Fruit fly (Drosophila melanogaster): ENCODE measurements around the gene SelR.

SelR gene

DNA sequence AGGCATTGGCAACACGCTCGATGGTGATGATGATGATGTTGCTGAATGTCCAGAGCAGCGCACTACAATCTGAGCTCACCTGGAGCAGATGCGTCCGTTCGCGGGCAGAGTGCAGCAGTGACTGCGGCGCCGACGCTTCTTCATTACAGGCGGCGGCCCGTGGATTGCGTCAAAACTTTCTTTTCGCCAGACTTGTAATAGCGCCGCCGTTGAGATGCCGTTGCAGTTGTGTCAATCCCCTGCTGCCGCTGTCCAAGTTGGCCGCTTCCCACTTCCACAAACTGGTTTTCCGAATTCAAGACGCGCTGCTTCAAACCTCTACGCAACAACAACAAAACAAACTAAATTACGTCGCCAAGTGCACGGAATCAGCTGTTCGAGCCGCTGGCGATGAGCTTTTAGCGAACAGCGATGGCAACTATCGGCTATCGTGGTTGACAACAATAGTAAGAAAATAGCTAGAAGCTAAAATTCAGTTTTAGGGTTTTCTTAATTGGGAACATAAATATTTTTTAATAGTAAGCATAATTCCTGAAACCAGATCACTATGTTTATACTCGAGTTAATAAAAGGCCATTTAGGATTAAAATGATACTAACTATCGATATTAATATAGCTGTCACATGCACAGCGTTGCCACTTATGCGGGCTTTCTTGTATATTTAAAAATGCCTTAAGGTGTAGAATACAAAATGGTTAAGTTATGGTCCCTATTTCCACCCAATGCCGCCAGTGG, 13.6 kb upstream of the SelR start, which contains the start of gene Tpc1 (continued):
- TF ChIP-seq Abd-B (GFP tag; optimal IDR thresholded peaks at IDR 0.05) (peak; percentile 48), Ssrp (tag; optimal IDR thresholded peaks at IDR 0.05) (peak; percentile 2), toy (GFP tag; IDR thresholded peaks at IDR 0.05) (no peak), ash1 (GFP tag; optimal IDR thresholded peaks at IDR 0.05) (no peak), CG32772 (GFP tag; IDR thresholded peaks at IDR 0.05) (no peak), CG1792 (GFP tag; optimal IDR thresholded peaks at IDR 0.05) (no peak), ftz-f1 (GFP tag; optimal IDR thresholded peaks at IDR 0.05) (peak; percentile 5), CG7357 (GFP tag; IDR thresholded peaks at IDR 0.05) (no peak), nau (GFP tag; optimal IDR thresholded peaks at IDR 0.05) (no peak), Myb (GFP tag; optimal IDR thresholded peaks at IDR 0.05) (peak; percentile 39), CG17385 (GFP tag; optimal IDR thresholded peaks at IDR 0.05) (peak; percentile 13), sim (GFP tag; IDR thresholded peaks at IDR 0.05) (no peak), Hmr (GFP tag; optimal IDR thresholded peaks at IDR 0.05) (peak; percentile 17), CG30020 (tag; optimal IDR thresholded peaks at IDR 0.05) (no peak), CG14710 (tag; optimal IDR thresholded peaks at IDR 0.05) (peak; percentile 62), Side (GFP tag; optimal IDR thresholded peaks at IDR 0.05) (peak; percentile 18), salm (tag; optimal IDR thresholded peaks at IDR 0.05) (no peak), Doc2 (GFP tag; IDR thresholded peaks at IDR 0.05) (no peak), gsb (GFP tag; IDR thresholded peaks at IDR 0.05) (no peak), CG1024 (GFP tag; IDR thresholded peaks at IDR 0.05) (0 out of 2 replicates have a peak, but pooled peaks have one; percentile 18), caup (GFP tag; optimal IDR thresholded peaks at IDR 0.05; ENCODE audit: severe bottlenecking) (no peak), ac (GFP tag; optimal IDR thresholded peaks at IDR 0.05) (no peak), esg (GFP tag; conservative IDR thresholded peaks at IDR 0.05) (no peak), CHES-1-like (GFP tag; optimal IDR thresholded peaks at IDR 0.05) (peak; percentile 44), CG14860 (GFP tag; IDR thresholded peaks at IDR 0.05; ENCODE audit: partially characterized antibody) (peak; percentile 68; the same call in 2 of the 3 replicates), Opbp (GFP tag; IDR thresholded peaks at IDR 0.05; ENCODE audit: partially characterized antibody) (peak; percentile 69), Ets97D (GFP tag; optimal IDR thresholded peaks at IDR 0.05) (peak; percentile 51), gsb-n (tag; optimal IDR thresholded peaks at IDR 0.05) (no peak), cato (GFP tag; optimal IDR thresholded peaks at IDR 0.05; ENCODE audit: borderline replicate concordance) (no peak), HLH3B (GFP tag; IDR thresholded peaks at IDR 0.05) (no peak), Scr (GFP tag; IDR thresholded peaks at IDR 0.05; ENCODE audit: partially characterized antibody) (peak; percentile 93), CG1602 (GFP tag; optimal IDR thresholded peaks at IDR 0.05) (peak; percentile 27), CG14965 (GFP tag; optimal IDR thresholded peaks at IDR 0.05; ENCODE audit: borderline replicate concordance) (no peak), CG2202 (tag; optimal IDR thresholded peaks at IDR 0.05) (no peak), gce (GFP tag; IDR thresholded peaks at IDR 0.05) (no peak), MTF-1 (GFP tag; optimal IDR thresholded peaks at IDR 0.05; ENCODE audit: borderline replicate concordance) (no peak), Mrtf (GFP tag; IDR thresholded peaks at IDR 0.05) (no peak), insv (GFP tag; optimal IDR thresholded peaks at IDR 0.05) (no peak), Deaf1 (tag; optimal IDR thresholded peaks at IDR 0.05) (no peak), bab2 (GFP tag; optimal IDR thresholded peaks at IDR 0.05) (peak; percentile 24), run (tag; optimal IDR thresholded peaks at IDR 0.05) (no peak), Oli (tag; optimal IDR thresholded peaks at IDR 0.05) (no peak), Sin3A (optimal IDR thresholded peaks at IDR 0.05) (peak; percentile 79)

Data from whole organism, embryonic.